Fruit fly (Drosophila melanogaster): ENCODE results near the gene CG2991.

The CG2991 gene

DNA sequence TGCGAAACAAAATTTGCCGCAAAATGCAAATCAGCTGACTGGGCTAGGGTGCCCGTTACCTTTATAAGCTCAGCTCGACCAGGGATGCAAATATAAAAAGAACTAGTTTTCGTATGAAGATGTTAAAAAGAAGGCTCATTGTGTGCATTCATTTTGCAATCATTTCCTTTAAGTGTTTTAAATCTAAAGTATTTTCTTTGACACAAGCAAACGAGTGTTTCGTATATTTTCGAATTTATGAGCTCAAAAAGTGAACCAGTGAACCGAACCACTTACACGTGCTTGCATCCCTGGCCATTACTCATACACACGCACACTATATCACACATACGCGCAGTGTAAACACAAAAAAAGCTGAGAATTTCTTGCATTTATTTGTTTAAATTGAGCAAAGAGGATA, 21.2 kb downstream of the CG2991 start, which contains the start of the genes Prx6a and Sbat (continued):
- TF ChIP-seq lmd (GFP tag; IDR thresholded peaks at IDR 0.05) (peak; percentile 81), CG8924 (tag; optimal IDR thresholded peaks at IDR 0.05) (peak; percentile 59), D19A (tag; optimal IDR thresholded peaks at IDR 0.05) (peak; percentile 38), mld (GFP tag; IDR thresholded peaks at IDR 0.05; ENCODE audit: partially characterized antibody) (no peak), CG32532 (GFP tag; IDR thresholded peaks at IDR 0.05) (peak; percentile 72), Doc2 (GFP tag; IDR thresholded peaks at IDR 0.05) (peak; percentile 10; the same call in 1 of the 2 replicates), D19B (GFP tag; optimal IDR thresholded peaks at IDR 0.05) (peak; percentile 47), Abd-B (GFP tag; optimal IDR thresholded peaks at IDR 0.05) (peak; percentile 79), CG2129 (GFP tag; IDR thresholded peaks at IDR 0.05; ENCODE audit: partially characterized antibody) (no peak), CG1024 (GFP tag; IDR thresholded peaks at IDR 0.05) (0 out of 2 replicates have a peak, but pooled peaks have one; percentile 19), CG6175 (GFP tag; IDR thresholded peaks at IDR 0.05) (no peak), Max (GFP tag; optimal IDR thresholded peaks at IDR 0.05) (peak; percentile 50), Side (GFP tag; optimal IDR thresholded peaks at IDR 0.05) (peak; percentile 77), nmo (GFP tag; optimal IDR thresholded peaks at IDR 0.05) (peak; percentile 86), insv (GFP tag; optimal IDR thresholded peaks at IDR 0.05) (peak in 1 of 2 experiments; percentile 49), tll (GFP tag; optimal IDR thresholded peaks at IDR 0.05) (peak in 1 of 2 experiments; percentile 64), CG11723 (GFP tag; optimal IDR thresholded peaks at IDR 0.05) (peak; percentile 40), bsh (GFP tag; optimal IDR thresholded peaks at IDR 0.05) (peak in 1 of 2 experiments; percentile 66), gce (GFP tag; IDR thresholded peaks at IDR 0.05) (no peak), pan (optimal IDR thresholded peaks at IDR 0.05) (no peak), pan (GFP tag; optimal IDR thresholded peaks at IDR 0.05 in 1 of 2, IDR thresholded peaks at IDR 0.05 in 1 of 2) (peak in 1 of 2 experiments; percentile 59), Ptx1 (GFP tag; IDR thresholded peaks at IDR 0.05) (peak; percentile 70), Dbx (GFP tag; IDR thresholded peaks at IDR 0.05) (peak; percentile 61; the same call in 2 of the 3 replicates), danr (GFP tag; IDR thresholded peaks at IDR 0.05) (0 out of 2 replicates have a peak, but pooled peaks have one; percentile 17), tin (GFP tag; optimal IDR thresholded peaks at IDR 0.05) (peak; percentile 73), CG6272 (GFP tag; IDR thresholded peaks at IDR 0.05) (peak; percentile 56), CG9797 (GFP tag; optimal IDR thresholded peaks at IDR 0.05) (no peak), CG10321 (GFP tag; IDR thresholded peaks at IDR 0.05) (no peak), run (tag; optimal IDR thresholded peaks at IDR 0.05) (peak; percentile 46), CG30431 (GFP tag; optimal IDR thresholded peaks at IDR 0.05) (peak; percentile 44), CTCF (GFP tag; optimal IDR thresholded peaks at IDR 0.05) (peak; percentile 17), CG32772 (GFP tag; IDR thresholded peaks at IDR 0.05) (peak; percentile 36; the same call in 1 of the 2 replicates), CG7786 (GFP tag; optimal IDR thresholded peaks at IDR 0.05) (peak; percentile 77), psq (GFP tag; optimal IDR thresholded peaks at IDR 0.05) (no peak), CG31388 (GFP tag; optimal IDR thresholded peaks at IDR 0.05) (no peak), rib (GFP tag; IDR thresholded peaks at IDR 0.05) (no peak), pfk (GFP tag; optimal IDR thresholded peaks at IDR 0.05) (peak; percentile 17), CG10462 (GFP tag; optimal IDR thresholded peaks at IDR 0.05) (peak; percentile 7), gem (tag; optimal IDR thresholded peaks at IDR 0.05) (peak; percentile 79), z (GFP tag; IDR thresholded peaks at IDR 0.05) (no peak), CG9817 (tag; optimal IDR thresholded peaks at IDR 0.05) (peak; percentile 85), esg (GFP tag; conservative IDR thresholded peaks at IDR 0.05) (peak; percentile 64), Poxn (GFP tag; IDR thresholded peaks at IDR 0.05) (no peak), CG34224 (GFP tag; IDR thresholded peaks at IDR 0.05; ENCODE audit: partially characterized antibody) (no peak), Rfx (GFP tag; IDR thresholded peaks at IDR 0.05) (peak; percentile 82), CG33213 (GFP tag; optimal IDR thresholded peaks at IDR 0.05) (peak; percentile 69), CG6765 (GFP tag; optimal IDR thresholded peaks at IDR 0.05) (peak; percentile 9), CG10267 (tag; optimal IDR thresholded peaks at IDR 0.05) (peak; percentile 58), ap (GFP tag; IDR thresholded peaks at IDR 0.05) (no peak), Opbp (GFP tag; IDR thresholded peaks at IDR 0.05; ENCODE audit: partially characterized antibody) (no peak), CG11504 (tag; optimal IDR thresholded peaks at IDR 0.05) (peak; percentile 69)

Measured in whole organism, embryonic.